Worm (Caenorhabditis elegans): ENCODE measurements around the gene abts-2.

ce11 chrX:11541690-11542089 lies 43.8 kb upstream of the abts-2 start:
- TF ChIP-seq ama-1 (optimal IDR thresholded peaks at IDR 0.05) (no peak), skn-1 (tag; optimal IDR thresholded peaks at IDR 0.05) (no peak), ZK546.5 (tag; optimal IDR thresholded peaks at IDR 0.05) (no peak), egl-27 (tag; optimal IDR thresholded peaks at IDR 0.05) (no peak), zag-1 (tag; optimal IDR thresholded peaks at IDR 0.05) (no peak)
